Worm (Caenorhabditis elegans) whole organism, early embryonic: ENCODE results near the gene F31E8.5.

Source experiments
- B0310.2 ChIP-seq: sonication (generic microtip); optimal IDR thresholded peaks from 2 replicates; lab custom pipeline; 2016; ENCODE audit warnings: mild to moderate bottlenecking, missing genetic modification characterization, missing compliant biosample characterization
- F13C5.2 ChIP-seq: sonication (generic microtip); optimal IDR thresholded peaks from 2 replicates; lab custom pipeline; 2017; ENCODE audit warnings: mild to moderate bottlenecking, missing genetic modification characterization, inconsistent platforms, missing compliant biosample characterization
- ama-1 ChIP-seq: fragments of 150-350 bp; optimal IDR thresholded peaks from 2 replicates; lab custom pipeline; 2014
- ceh-36 ChIP-seq: sonication (generic microtip); optimal IDR thresholded peaks from 2 replicates; lab custom pipeline; 2016; ENCODE audit warnings: missing genetic modification characterization, inconsistent platforms, missing compliant biosample characterization
- flt-1 ChIP-seq: fragments of 200-800 bp; sonication (Bioruptor generic); IDR thresholded peaks from 2 replicates; pipeline ENCODE4 v1.3.6; 2022; ENCODE audit warnings: missing genetic modification characterization, missing compliant biosample characterization
- hmbx-1 ChIP-seq: sonication (generic microtip); optimal IDR thresholded peaks from 2 replicates; lab custom pipeline; 2016; ENCODE audit warnings: mild to moderate bottlenecking, missing genetic modification characterization, missing compliant biosample characterization
- hmg-4 ChIP-seq: fragments of 200-800 bp; sonication (Bioruptor generic); optimal IDR thresholded peaks from 2 replicates; lab custom pipeline; 2018; ENCODE audit warnings: mild to moderate bottlenecking, missing genetic modification characterization, missing compliant biosample characterization
- hnd-1 ChIP-seq: sonication (generic microtip); optimal IDR thresholded peaks from 2 replicates; lab custom pipeline; 2016; ENCODE audit warnings: missing genetic modification characterization, missing compliant biosample characterization
- pes-1 ChIP-seq: fragments of 200-800 bp; sonication (Bioruptor generic); IDR thresholded peaks from 2 replicates; pipeline ENCODE4 v1.3.6; 2022; ENCODE audit warnings: missing genetic modification reagents, missing genetic modification characterization, missing compliant biosample characterization
- tbx-11 ChIP-seq: fragments of 200-800 bp; sonication (Bioruptor generic); IDR thresholded peaks from 2 replicates; pipeline ENCODE4 v1.3.6; 2022; ENCODE audit warnings: missing genetic modification characterization, missing compliant biosample characterization

ce11 chrII:6812514-6812913, 5.5 kb upstream of the F31E8.5 start:
- TF ChIP-seq hmg-4 (GFP tag; lab: Kevin White, UChicago) (no peak), B0310.2 (no peak), ceh-36 (no peak), ama-1 (lab: Kevin White, UChicago) (no peak), flt-1 (GFP tag; lab: Robert Waterston, UW) (no peak), tbx-11 (no peak), pes-1 (no peak), hmbx-1 (tag; lab: Kevin White, UChicago) (no peak), F13C5.2 (no peak), hnd-1 (tag; lab: Kevin White, UChicago) (no peak)
